Worm (Caenorhabditis elegans): Measurements from ENCODE around the gene glt-6.

The glt-6 gene

DNA sequence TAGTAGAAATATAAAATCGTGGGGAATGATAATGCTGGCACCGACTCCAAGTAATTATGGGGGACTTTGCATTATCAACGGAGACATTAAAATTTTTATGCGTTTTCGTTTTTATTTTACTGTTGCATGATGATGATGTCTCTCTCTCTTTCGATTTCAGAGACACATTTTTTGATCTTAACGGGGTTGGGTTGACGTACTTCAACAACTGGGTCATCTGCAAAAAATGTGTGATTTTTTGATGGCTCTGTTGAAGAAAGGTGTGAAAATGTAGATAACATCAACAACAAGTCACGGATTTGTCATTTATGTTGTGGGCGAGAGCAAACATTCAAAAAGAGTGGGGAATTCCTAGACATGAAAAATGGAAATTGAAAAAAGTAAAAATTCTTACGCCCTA is 2.1 kb upstream of the glt-6 start, which contains the start of gene F55G1.15:
Gene F55G1.15 (minus strand): TSS at position 101 of the 400 bp plus-strand sequence.
- TF ChIP-seq ceh-6 (GFP tag; optimal IDR thresholded peaks at IDR 0.05) (no peak), fax-1 (tag; optimal IDR thresholded peaks at IDR 0.05) (no peak), pqm-1 (tag; optimal IDR thresholded peaks at IDR 0.05) (no peak), ref-2 (tag; optimal IDR thresholded peaks at IDR 0.05) (no peak), ceh-22 (tag; optimal IDR thresholded peaks at IDR 0.05) (no peak), lim-6 (tag; optimal IDR thresholded peaks at IDR 0.05) (no peak), sdc-2 (tag; optimal IDR thresholded peaks at IDR 0.05) (no peak), zip-5 (tag; optimal IDR thresholded peaks at IDR 0.05) (no peak), pros-1 (tag; optimal IDR thresholded peaks at IDR 0.05) (no peak), ceh-48 (tag; optimal IDR thresholded peaks at IDR 0.05) (no peak), sox-4 (tag; optimal IDR thresholded peaks at IDR 0.05) (no peak), pha-4 (tag; optimal IDR thresholded peaks at IDR 0.05) (no peak), unc-86 (tag; optimal IDR thresholded peaks at IDR 0.05) (no peak), unc-55 (GFP tag; optimal IDR thresholded peaks at IDR 0.05) (no peak), sox-2 (GFP tag; IDR thresholded peaks at IDR 0.05) (no peak), tbx-7 (tag; optimal IDR thresholded peaks at IDR 0.05) (no peak), odd-2 (tag; optimal IDR thresholded peaks at IDR 0.05) (no peak), ceh-45 (GFP tag; IDR thresholded peaks at IDR 0.05) (no peak), ttx-3 (tag; optimal IDR thresholded peaks at IDR 0.05) (no peak)

DNA sequence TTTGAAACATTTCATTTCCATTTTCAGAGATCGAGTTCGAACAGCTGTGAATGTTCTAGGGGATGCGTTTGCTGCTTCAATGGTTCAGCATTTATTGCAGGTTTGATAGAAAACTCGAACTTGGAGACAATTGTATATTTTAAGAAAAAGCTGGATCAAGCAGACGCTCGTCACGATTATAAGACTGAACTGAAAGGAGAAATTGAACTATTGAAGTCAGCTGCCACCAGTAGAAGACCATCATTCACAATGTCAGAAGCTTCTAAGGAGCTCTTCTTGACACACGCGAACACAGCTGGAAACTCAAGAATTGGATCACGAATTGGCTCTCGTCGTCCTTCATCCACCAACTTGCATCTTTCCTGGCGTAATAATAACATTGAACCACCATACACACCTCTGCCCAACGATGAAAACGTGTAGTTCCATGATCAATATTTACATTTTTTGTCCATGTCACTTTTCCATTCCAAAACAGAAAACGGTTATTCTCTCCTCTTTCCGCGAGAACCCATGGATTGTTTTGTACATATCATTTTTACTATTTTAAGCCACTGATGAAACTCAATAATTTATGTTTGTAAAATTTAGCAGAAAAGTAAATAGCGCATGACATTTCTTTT is 2.6 kb downstream of the glt-6 start:
- TF ChIP-seq ceh-19 (GFP tag; optimal IDR thresholded peaks at IDR 0.05) (no peak), pros-1 (tag; optimal IDR thresholded peaks at IDR 0.05) (no peak), pqm-1 (tag; optimal IDR thresholded peaks at IDR 0.05) (no peak), elt-4 (tag; optimal IDR thresholded peaks at IDR 0.05) (no peak), ceh-22 (tag; optimal IDR thresholded peaks at IDR 0.05) (no peak), ama-1 (optimal IDR thresholded peaks at IDR 0.05) (peak; percentile 38)

DNA sequence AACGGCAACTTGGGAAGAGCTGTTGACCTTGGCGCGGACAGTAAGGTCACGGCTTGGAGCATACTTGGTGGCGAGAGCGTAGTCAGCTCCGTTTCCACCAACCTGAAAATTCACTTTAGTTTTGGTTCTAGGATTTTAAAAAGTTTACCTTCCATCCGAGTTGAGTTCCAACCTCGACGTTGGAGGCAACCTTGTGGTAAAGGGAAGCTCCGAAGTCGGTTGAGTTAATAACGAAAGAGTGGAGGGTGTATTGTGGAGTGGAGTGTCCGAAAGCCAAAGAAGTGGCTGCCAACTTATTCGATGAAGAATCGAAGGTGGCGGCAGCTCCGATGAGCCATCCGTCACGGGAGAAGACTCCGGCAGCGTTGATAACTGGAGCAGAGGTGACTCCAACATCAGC is 3.3 kb downstream of the glt-6 start:
- TF ChIP-seq eyg-1 (tag; optimal IDR thresholded peaks at IDR 0.05) (no peak), K09A11.1 (tag; optimal IDR thresholded peaks at IDR 0.05; ENCODE audit: insufficient read depth) (no peak)

DNA sequence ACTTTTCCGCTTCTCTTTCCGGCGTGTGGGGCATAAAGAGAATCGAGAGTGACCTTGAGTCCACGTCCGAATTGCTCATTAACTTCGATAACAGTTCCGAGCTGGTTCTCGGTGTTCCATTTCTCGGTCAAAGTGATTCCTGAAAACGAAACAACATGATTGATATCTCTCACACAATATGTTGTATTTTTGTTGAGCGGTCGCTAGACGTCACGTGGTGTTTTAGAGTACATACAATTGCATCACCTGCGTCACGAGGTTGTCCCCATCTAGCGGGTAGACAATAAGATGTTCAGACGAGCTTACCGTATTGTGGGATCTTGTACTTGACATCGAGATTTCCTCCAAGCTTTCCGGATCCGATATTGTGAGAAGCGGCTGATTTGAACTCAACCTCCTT is 3.9 kb downstream of the glt-6 start:
- no peak for TF ChIP-seq fkh-6 (tag; optimal IDR thresholded peaks at IDR 0.05)
- TF ChIP-seq hlh-30 (tag; optimal IDR thresholded peaks at IDR 0.05; ENCODE audit: insufficient read depth): peak; percentile 76

DNA sequence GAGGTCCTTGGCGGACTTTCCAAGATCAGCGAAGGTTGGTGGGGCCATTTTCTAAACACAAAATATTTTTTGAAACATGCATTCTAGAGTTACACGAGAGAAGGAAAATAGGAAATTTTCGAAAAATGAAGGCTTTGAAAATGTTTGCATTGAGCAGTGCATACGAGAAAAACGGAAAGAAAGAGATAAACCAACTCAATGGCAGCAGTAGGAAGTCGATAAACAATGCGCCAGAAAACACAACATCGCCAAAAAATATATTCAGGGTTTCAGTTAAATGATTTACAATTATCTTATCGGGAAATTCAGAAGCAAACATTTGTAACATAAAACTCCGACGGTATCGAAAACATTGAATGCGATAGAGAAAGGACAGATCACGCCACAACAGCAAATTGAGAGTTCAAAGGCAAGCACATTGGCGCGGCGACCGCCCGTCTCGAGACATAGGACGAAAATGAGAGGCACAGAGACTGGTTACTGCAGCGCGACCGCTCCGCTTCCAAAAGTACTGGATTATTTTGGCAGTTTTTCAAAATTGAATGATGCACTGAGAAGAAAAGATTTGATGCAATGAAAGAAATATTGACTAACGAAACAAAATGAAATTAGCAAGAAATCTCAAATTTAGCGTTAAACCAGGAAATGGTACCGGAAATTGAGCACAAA is 4.6 kb downstream of the glt-6 start, which contains the start of the genes vdac-1 and R05G6.5:
Gene vdac-1 (minus strand): TSS at position 51 of the 669 bp plus-strand sequence.
Gene R05G6.5 (plus strand): TSS at position 527 of the 669 bp plus-strand sequence.
- TF ChIP-seq sox-4 (tag; optimal IDR thresholded peaks at IDR 0.05) (no peak), unc-55 (GFP tag; optimal IDR thresholded peaks at IDR 0.05) (no peak), K02D7.2 (tag; optimal IDR thresholded peaks at IDR 0.05) (no peak), hlh-15 (tag; optimal IDR thresholded peaks at IDR 0.05) (no peak), nfya-1 (tag; optimal IDR thresholded peaks at IDR 0.05) (peak; percentile 32), elt-4 (tag; optimal IDR thresholded peaks at IDR 0.05) (no peak), che-1 (tag; optimal IDR thresholded peaks at IDR 0.05) (no peak), pax-1 (tag; optimal IDR thresholded peaks at IDR 0.05) (no peak), pha-4 (tag; optimal IDR thresholded peaks at IDR 0.05) (no peak), K09A11.1 (tag; optimal IDR thresholded peaks at IDR 0.05; ENCODE audit: insufficient read depth) (no peak), ztf-16 (tag; optimal IDR thresholded peaks at IDR 0.05) (no peak), mec-3 (tag; optimal IDR thresholded peaks at IDR 0.05; ENCODE audit: borderline replicate concordance) (no peak), unc-42 (tag; optimal IDR thresholded peaks at IDR 0.05) (peak; percentile 47), ets-4 (tag; optimal IDR thresholded peaks at IDR 0.05) (no peak), ceh-18 (tag; optimal IDR thresholded peaks at IDR 0.05) (peak; percentile 31), sdc-2 (tag; optimal IDR thresholded peaks at IDR 0.05) (no peak), zip-5 (tag; optimal IDR thresholded peaks at IDR 0.05) (no peak), tbx-7 (tag; optimal IDR thresholded peaks at IDR 0.05) (no peak), pat-9 (tag; optimal IDR thresholded peaks at IDR 0.05) (no peak), fkh-6 (tag; optimal IDR thresholded peaks at IDR 0.05) (no peak), ceh-31 (tag; optimal IDR thresholded peaks at IDR 0.05) (no peak), ceh-22 (tag; optimal IDR thresholded peaks at IDR 0.05) (no peak), ceh-14 (tag; optimal IDR thresholded peaks at IDR 0.05) (no peak), rnt-1 (tag; optimal IDR thresholded peaks at IDR 0.05) (no peak), nhr-232 (tag; optimal IDR thresholded peaks at IDR 0.05) (no peak), T23F11.4 (GFP tag; optimal IDR thresholded peaks at IDR 0.05) (no peak), eyg-1 (tag; optimal IDR thresholded peaks at IDR 0.05) (no peak), tbx-2 (tag; optimal IDR thresholded peaks at IDR 0.05) (no peak)

Measured in whole organism, late embryonic.